Worm (Caenorhabditis elegans): ENCODE data around the gene nas-10.

DNA sequence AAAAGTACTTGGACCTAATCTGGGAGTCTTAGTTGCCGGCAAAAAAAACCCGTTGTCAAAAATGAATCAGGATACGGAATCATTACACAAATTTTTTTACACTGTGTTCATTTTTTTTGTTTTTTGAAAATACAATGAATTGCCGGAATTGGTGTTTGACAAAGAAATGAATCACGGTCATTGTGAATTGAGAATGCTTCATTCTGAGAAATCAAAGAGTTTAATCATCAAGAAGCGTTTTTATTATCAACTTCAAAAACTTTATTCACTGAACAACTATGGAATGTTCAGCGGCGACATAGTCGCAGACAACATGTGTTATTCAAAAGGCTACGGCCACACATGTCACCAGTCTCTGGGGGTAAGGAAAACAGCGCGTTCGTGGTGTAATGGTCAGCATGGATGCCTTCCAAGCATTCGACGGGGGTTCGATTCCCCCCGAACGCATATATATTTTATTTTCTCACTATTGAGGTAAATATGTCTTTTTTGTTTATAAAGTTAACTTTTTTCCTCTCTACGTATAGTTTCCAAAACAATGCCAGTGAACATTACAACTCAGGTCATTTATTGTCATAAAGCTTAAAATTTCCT is at the start of gene nas-10:
- TF ChIP-seq elt-4 (tag; optimal IDR thresholded peaks at IDR 0.05) (no peak), nhr-11 (tag; optimal IDR thresholded peaks at IDR 0.05) (no peak), tbx-2 (tag; optimal IDR thresholded peaks at IDR 0.05) (peak; percentile 80), hlh-30 (tag; optimal IDR thresholded peaks at IDR 0.05; ENCODE audit: insufficient read depth) (peak; percentile 43)

All from whole organism, late embryonic.